Fruit fly (Drosophila melanogaster): ENCODE data around the gene svr.

DNA sequence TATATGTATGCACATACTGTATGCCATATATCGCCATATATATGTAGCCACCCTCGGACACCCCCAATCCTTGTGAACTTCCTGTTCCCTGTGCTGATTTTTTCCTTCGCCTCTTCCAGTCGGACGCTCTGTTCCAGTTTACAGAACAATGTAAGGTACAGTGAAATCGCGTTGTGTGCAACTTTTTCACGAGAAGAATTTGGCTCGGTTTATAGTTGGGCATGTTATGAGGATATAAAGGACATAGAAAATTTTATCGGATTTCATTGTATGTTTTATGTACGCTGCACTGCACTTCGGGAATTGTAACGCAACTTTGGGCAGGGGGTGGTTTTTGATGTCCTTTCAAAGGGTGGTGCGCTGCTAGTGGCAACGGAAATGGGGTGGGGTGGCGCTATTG lies 28.1 kb downstream of the svr start:
- no peak for TF ChIP-seq Myc (optimal IDR thresholded peaks at IDR 0.05)
- no peak for TF ChIP-seq rgr (GFP tag; optimal IDR thresholded peaks at IDR 0.05)
- no peak for TF ChIP-seq br (GFP tag; optimal IDR thresholded peaks at IDR 0.05)
- TF ChIP-seq Dif (GFP tag; optimal IDR thresholded peaks at IDR 0.05; ENCODE audit: partially characterized antibody), result no peak
- TF ChIP-seq psq (GFP tag; optimal IDR thresholded peaks at IDR 0.05), result no peak
- no peak for TF ChIP-seq Sp1 (GFP tag; optimal IDR thresholded peaks at IDR 0.05)
- TF ChIP-seq dl (GFP tag; optimal IDR thresholded peaks at IDR 0.05; ENCODE audit: insufficient read depth in 1 of 2, partially characterized antibody in 2 of 2), result no peak

All from whole organism, wandering third instar larva.